Fruit fly (Drosophila melanogaster) Kc167 (cell line): ENCODE measurements around the gene dl.

ENCODE experiments used
- Myc ChIP-seq: fragments of >200 bp; optimal IDR thresholded peaks from 2 replicates; lab custom pipeline; 2017; ENCODE audit warnings: missing external identifiers
- Sin3A ChIP-seq: fragments of >200 bp; optimal IDR thresholded peaks from 2 replicates; lab custom pipeline; 2018; ENCODE audit warnings: missing external identifiers
- h ChIP-seq: fragments of >200 bp; optimal IDR thresholded peaks from 3 replicates; lab custom pipeline; 2018; ENCODE audit warnings: missing external identifiers
- insv ChIP-seq: fragments of >200 bp; optimal IDR thresholded peaks from 3 replicates; lab custom pipeline; 2018; ENCODE audit warnings: missing external identifiers
- psq ChIP-seq: fragments of >200 bp; optimal IDR thresholded peaks from 2 replicates; lab custom pipeline; 2017; ENCODE audit warnings: missing external identifiers
- ttk ChIP-seq: sonication (Bioruptor generic); optimal IDR thresholded peaks from 2 replicates; lab custom pipeline; 2017; ENCODE audit warnings: missing external identifiers

- no peak for TF ChIP-seq h (lab: Kevin White, UChicago)
- TF ChIP-seq ttk: no peak
- no peak for TF ChIP-seq Myc (lab: Kevin White, UChicago)
- no peak for TF ChIP-seq psq (lab: Kevin White, UChicago)
- no peak for TF ChIP-seq insv (lab: Kevin White, UChicago)
- no peak for TF ChIP-seq Sin3A (lab: Kevin White, UChicago)
These were observed 37.6 kb downstream of the dl start, which contains the start of gene Rsph9 for dm6 chr2L:17412533-17412932.
